Fruit fly (Drosophila melanogaster) whole organism, embryonic: Measurements from ENCODE around the gene edin.

ENCODE experiments used
- Atf-2 ChIP-seq: fragments of 200-800 bp; sonication (Bioruptor generic); optimal IDR thresholded peaks from 2 replicates; lab custom pipeline; 2016; ENCODE audit warnings: missing biosample characterization, missing genetic modification characterization
- Awh ChIP-seq: fragments of 200-800 bp; sonication (Bioruptor generic); IDR thresholded peaks from 2 replicates; pipeline ENCODE4, ENCODE4 v1.3.6; 2022; ENCODE audit warnings: missing biosample characterization, missing genetic modification characterization
- B-H1 ChIP-seq: fragments of 200-800 bp; sonication (Bioruptor generic); IDR thresholded peaks from 3 replicates; pipeline ENCODE4 v1.3.6; 2022; ENCODE audit warnings: missing biosample characterization, missing genetic modification characterization
- BEAF-32 ChIP-seq: fragments of 200-800 bp; sonication (Bioruptor generic); optimal IDR thresholded peaks from 3 replicates; lab custom pipeline; 2017; ENCODE audit warnings: missing biosample characterization, missing genetic modification characterization, mild to moderate bottlenecking, moderate library complexity, missing genetic modification reagents
- CG10209 ChIP-seq: fragments of 200-800 bp; sonication (Bioruptor generic); optimal IDR thresholded peaks from 3 replicates; lab custom pipeline; 2017; ENCODE audit warnings: missing biosample characterization, mild to moderate bottlenecking, missing genetic modification characterization, missing genetic modification reagents
- CG11696 ChIP-seq: fragments of 200-800 bp; sonication (Bioruptor generic); IDR thresholded peaks from 2 replicates; pipeline ENCODE4 v1.3.6; 2022; ENCODE audit warnings: missing biosample characterization, missing genetic modification characterization
- CG12071 ChIP-seq: fragments of 200-800 bp; sonication (Bioruptor generic); optimal IDR thresholded peaks from 3 replicates; lab custom pipeline; 2018; ENCODE audit warnings: missing biosample characterization, mild to moderate bottlenecking, missing genetic modification characterization
- CG13287 ChIP-seq: fragments of 200-800 bp; sonication (Bioruptor generic); IDR thresholded peaks from 2 replicates; pipeline ENCODE4 v1.3.6; 2022; ENCODE audit warnings: missing biosample characterization, missing genetic modification characterization; ENCODE audit not compliant: partially characterized antibody
- CG13424 ChIP-seq: fragments of 200-800 bp; sonication (Bioruptor generic); optimal IDR thresholded peaks from 2 replicates; lab custom pipeline; 2019; ENCODE audit warnings: missing biosample characterization, mild to moderate bottlenecking, missing genetic modification characterization, moderate library complexity
- CG15011 ChIP-seq: fragments of 200-800 bp; sonication (Bioruptor generic); optimal IDR thresholded peaks from 3 replicates; lab custom pipeline; 2018; ENCODE audit warnings: missing biosample characterization, mild to moderate bottlenecking, missing genetic modification characterization
- CG1603 ChIP-seq: fragments of 200-800 bp; sonication (Bioruptor generic); optimal IDR thresholded peaks from 2 replicates; lab custom pipeline; 2019; ENCODE audit warnings: missing biosample characterization, mild to moderate bottlenecking, missing genetic modification characterization, moderate library complexity
- CG18599 ChIP-seq: fragments of 200-800 bp; sonication (Bioruptor generic); optimal IDR thresholded peaks from 3 replicates; lab custom pipeline; 2017; ENCODE audit warnings: missing biosample characterization, missing genetic modification characterization, mild to moderate bottlenecking, moderate library complexity, missing genetic modification reagents
- CG18619 ChIP-seq: fragments of 200-800 bp; sonication (Bioruptor generic); optimal IDR thresholded peaks from 3 replicates; lab custom pipeline; 2017; ENCODE audit warnings: missing biosample characterization, mild to moderate bottlenecking, missing genetic modification characterization
- CG2120 ChIP-seq: fragments of 200-800 bp; sonication (Bioruptor generic); optimal IDR thresholded peaks from 3 replicates; lab custom pipeline; 2016; ENCODE audit warnings: missing biosample characterization, missing genetic modification characterization
- CG32767 ChIP-seq: fragments of 200-800 bp; sonication (Bioruptor generic); IDR thresholded peaks from 2 replicates; pipeline ENCODE4 v1.3.6; 2022; ENCODE audit warnings: missing biosample characterization, missing genetic modification characterization
- CG3995 ChIP-seq: fragments of 200-800 bp; sonication (Bioruptor generic); optimal IDR thresholded peaks from 3 replicates; lab custom pipeline; 2016; ENCODE audit warnings: missing biosample characterization, missing genetic modification characterization
- CG42726 ChIP-seq: fragments of 200-800 bp; sonication (Bioruptor generic); IDR thresholded peaks from 2 replicates; pipeline ENCODE4 v1.3.6; 2022; ENCODE audit warnings: missing biosample characterization, missing genetic modification characterization; ENCODE audit not compliant: partially characterized antibody
- CG9727 ChIP-seq: fragments of 200-800 bp; sonication (Bioruptor generic); optimal IDR thresholded peaks from 3 replicates; lab custom pipeline; 2017; ENCODE audit warnings: missing biosample characterization, mild to moderate bottlenecking, missing genetic modification characterization
- CG9797 ChIP-seq: fragments of 200-800 bp; sonication (Bioruptor generic); optimal IDR thresholded peaks from 3 replicates; lab custom pipeline; 2018; ENCODE audit warnings: missing biosample characterization, mild to moderate bottlenecking, missing genetic modification characterization
- Chrac-16 ChIP-seq: fragments of 200-800 bp; sonication (Bioruptor generic); optimal IDR thresholded peaks from 3 replicates; lab custom pipeline; 2016; ENCODE audit warnings: missing biosample characterization, missing genetic modification characterization
- Dbx ChIP-seq: fragments of 200-800 bp; sonication (Bioruptor generic); IDR thresholded peaks from 3 replicates; pipeline ENCODE4 v1.3.6; 2022; ENCODE audit warnings: missing biosample characterization, missing genetic modification characterization
- Dek ChIP-seq: fragments of 200-800 bp; sonication (Bioruptor generic); optimal IDR thresholded peaks from 3 replicates; lab custom pipeline; 2019; ENCODE audit warnings: missing biosample characterization, mild to moderate bottlenecking, missing genetic modification characterization, moderate library complexity
- Dfd ChIP-seq, 2 experiments: fragments of >200 bp; optimal IDR thresholded peaks; 2 replicates each; lab custom pipeline; 2017; ENCODE audit warnings: missing biosample characterization in 2 of 2, missing genetic modification characterization in 2 of 2
- Elba2 ChIP-seq: fragments of 200-800 bp; sonication (Bioruptor generic); optimal IDR thresholded peaks from 3 replicates; lab custom pipeline; 2016; ENCODE audit warnings: missing biosample characterization, missing genetic modification characterization
- Ets97D ChIP-seq: fragments of 200-800 bp; sonication (Bioruptor generic); optimal IDR thresholded peaks from 3 replicates; lab custom pipeline; 2016; ENCODE audit warnings: missing biosample characterization, missing genetic modification characterization
- HLH4C ChIP-seq: fragments of 200-800 bp; sonication (Bioruptor generic); IDR thresholded peaks from 3 replicates; pipeline ENCODE4 v1.3.6; 2022; ENCODE audit warnings: missing biosample characterization, missing genetic modification characterization; ENCODE audit not compliant: partially characterized antibody
- Hr3 ChIP-seq: fragments of 200-800 bp; sonication (Bioruptor generic); optimal IDR thresholded peaks from 3 replicates; lab custom pipeline; 2016; ENCODE audit warnings: missing biosample characterization, missing genetic modification characterization
- Hr51 ChIP-seq, 2 experiments: fragments of 200-800 bp; sonication (Bioruptor generic); optimal IDR thresholded peaks; 2 replicates in 1 of 2; 3 replicates in 1 of 2; lab custom pipeline; 2016 to 2018; ENCODE audit warnings: missing biosample characterization in 2 of 2, missing genetic modification characterization in 2 of 2, mild to moderate bottlenecking in 1 of 2, moderate library complexity in 1 of 2
- Sry-β ChIP-seq: fragments of 200-800 bp; sonication (Bioruptor generic); optimal IDR thresholded peaks from 2 replicates; lab custom pipeline; 2018; ENCODE audit warnings: missing biosample characterization, mild to moderate bottlenecking, missing genetic modification characterization, moderate library complexity
- Stat92E ChIP-seq, 3 experiments: fragments of >200 bp in 2 of 3; fragments of 200-800 bp in 1 of 3; sonication (Bioruptor generic) in 1 of 3; optimal IDR thresholded peaks; 2 replicates each; lab custom pipeline; 2017 to 2019; ENCODE audit warnings: missing biosample characterization in 3 of 3, missing genetic modification characterization in 3 of 3, mild to moderate bottlenecking in 1 of 3, moderate library complexity in 1 of 3
- Taf1 ChIP-seq: fragments of 200-800 bp; sonication (Bioruptor generic); IDR thresholded peaks from 2 replicates; pipeline ENCODE4 v1.3.6; 2022; ENCODE audit warnings: missing biosample characterization, missing genetic modification characterization
- Trl ChIP-seq, 3 experiments: fragments of >200 bp in 2 of 3; fragments of 200-800 bp in 1 of 3; sonication (Bioruptor generic) in 1 of 3; optimal IDR thresholded peaks; 2 replicates in 1 of 3; 3 replicates in 2 of 3; lab custom pipeline; 2016 to 2017; ENCODE audit warnings: missing biosample characterization in 1 of 3, missing genetic modification characterization in 1 of 3
- Usf ChIP-seq: fragments of 200-800 bp; sonication (Bioruptor generic); optimal IDR thresholded peaks from 2 replicates; lab custom pipeline; 2017; ENCODE audit warnings: missing genotype, missing biosample characterization, missing genetic modification characterization
- YL-1 ChIP-seq: fragments of 200-800 bp; sonication (Bioruptor generic); optimal IDR thresholded peaks from 3 replicates; lab custom pipeline; 2017; ENCODE audit warnings: missing biosample characterization, mild to moderate bottlenecking, missing genetic modification characterization
- amos ChIP-seq: fragments of 200-800 bp; sonication (Bioruptor generic); IDR thresholded peaks from 2 replicates; pipeline ENCODE4 v1.3.6; 2022; ENCODE audit warnings: missing biosample characterization, missing genetic modification characterization; ENCODE audit not compliant: partially characterized antibody
- ara ChIP-seq: fragments of 200-800 bp; sonication (Bioruptor generic); IDR thresholded peaks from 2 replicates; pipeline ENCODE4 v1.3.6; 2022; ENCODE audit warnings: missing biosample characterization, missing genetic modification characterization
- cato ChIP-seq: fragments of 200-800 bp; sonication (Bioruptor generic); optimal IDR thresholded peaks from 2 replicates; lab custom pipeline; 2016; ENCODE audit warnings: missing biosample characterization, missing genetic modification characterization, borderline replicate concordance
- caup ChIP-seq: fragments of 200-800 bp; sonication (Bioruptor generic); optimal IDR thresholded peaks from 3 replicates; lab custom pipeline; 2017; ENCODE audit warnings: missing biosample characterization, mild to moderate bottlenecking, missing genetic modification characterization, moderate library complexity; ENCODE audit not compliant: severe bottlenecking
- dysf ChIP-seq: fragments of 200-800 bp; sonication (Bioruptor generic); IDR thresholded peaks from 3 replicates; pipeline ENCODE4 v1.3.6; 2022; ENCODE audit warnings: missing biosample characterization, missing genetic modification characterization
- h ChIP-seq: fragments of >200 bp; optimal IDR thresholded peaks from 2 replicates; lab custom pipeline; 2017
- inv ChIP-seq: fragments of 200-800 bp; sonication (Bioruptor generic); IDR thresholded peaks from 2 replicates; pipeline ENCODE4 v1.3.6; 2022; ENCODE audit warnings: missing biosample characterization, missing genetic modification characterization; ENCODE audit not compliant: partially characterized antibody
- oc ChIP-seq: fragments of 200-800 bp; sonication (Bioruptor generic); optimal IDR thresholded peaks from 2 replicates; lab custom pipeline; 2018; ENCODE audit warnings: missing biosample characterization, mild to moderate bottlenecking, missing genetic modification characterization, moderate library complexity
- pita ChIP-seq: fragments of 200-800 bp; sonication (Bioruptor generic); optimal IDR thresholded peaks from 2 replicates; lab custom pipeline; 2017; ENCODE audit warnings: missing biosample characterization, mild to moderate bottlenecking, missing genetic modification characterization
- sc ChIP-seq, 3 experiments: fragments of >200 bp in 2 of 3; fragments of 200-800 bp in 1 of 3; sonication (Bioruptor generic) in 1 of 3; optimal IDR thresholded peaks; 2 replicates in 2 of 3; 3 replicates in 1 of 3; lab custom pipeline; 2017; ENCODE audit warnings: mild to moderate bottlenecking in 1 of 3, missing biosample characterization in 1 of 3, missing genetic modification characterization in 1 of 3, missing genetic modification reagents in 1 of 3
- slp2 ChIP-seq: fragments of 200-800 bp; sonication (Bioruptor generic); optimal IDR thresholded peaks from 2 replicates; lab custom pipeline; 2016; ENCODE audit warnings: missing biosample characterization, missing genetic modification characterization
- sna ChIP-seq: fragments of 200-800 bp; sonication (Bioruptor generic); IDR thresholded peaks from 2 replicates; pipeline ENCODE4 v1.3.6; 2022; ENCODE audit warnings: missing biosample characterization, missing genetic modification characterization; ENCODE audit not compliant: partially characterized antibody
- sug ChIP-seq: fragments of 200-800 bp; optimal IDR thresholded peaks from 2 replicates; lab custom pipeline; 2019; ENCODE audit warnings: missing biosample characterization, mild to moderate bottlenecking, missing genetic modification characterization, moderate library complexity
- wdn ChIP-seq: fragments of 200-800 bp; sonication (Bioruptor generic); IDR thresholded peaks from 2 replicates; pipeline ENCODE4 v1.3.6; 2022; ENCODE audit warnings: missing biosample characterization, missing genetic modification characterization
- wek ChIP-seq: fragments of 200-800 bp; sonication (Bioruptor generic); optimal IDR thresholded peaks from 3 replicates; lab custom pipeline; 2018; ENCODE audit warnings: missing biosample characterization, mild to moderate bottlenecking, missing genetic modification characterization, moderate library complexity

The edin gene

DNA sequence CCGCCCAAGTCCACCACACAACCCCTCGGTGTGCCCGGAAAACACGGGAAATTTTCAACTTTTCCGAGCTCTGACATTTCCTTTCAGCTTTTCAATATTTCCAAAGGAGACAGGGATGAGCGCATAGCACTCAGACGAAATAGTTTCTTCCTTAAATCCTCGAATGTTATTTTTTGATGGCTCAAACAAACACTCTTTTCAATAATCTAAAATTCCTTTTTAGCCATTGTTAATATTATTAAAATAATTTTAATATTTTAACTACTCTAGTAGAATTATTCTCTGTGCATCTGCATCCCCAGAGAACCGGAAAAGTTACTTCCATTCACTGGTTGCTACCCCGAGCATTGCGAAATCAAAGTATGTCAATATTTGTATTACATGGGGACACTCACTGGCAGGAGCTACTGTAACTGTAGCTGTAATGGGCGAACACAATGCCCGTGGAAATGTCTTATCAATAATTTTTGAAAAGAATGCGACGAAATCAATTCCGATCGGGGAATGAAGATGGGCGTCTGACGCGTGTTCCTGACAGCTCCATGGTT lies 36.9 kb upstream of the edin start (continued):
- TF ChIP-seq Dfd (GFP tag; optimal IDR thresholded peaks at IDR 0.05; lab: Kevin White, UChicago) (no peak), HLH4C (GFP tag; lab: Robert Waterston, UW) (no peak), sug (tag; lab: Kevin White, UChicago) (no peak), Stat92E (GFP tag; optimal IDR thresholded peaks at IDR 0.05; lab: Kevin White, UChicago) (no peak), YL-1 (GFP tag; lab: Kevin White, UChicago) (no peak), h (no peak), CG18599 (peak; percentile 54), CG3995 (GFP tag; lab: Kevin White, UChicago) (no peak), CG9797 (no peak), Dek (tag; lab: Kevin White, UChicago) (no peak), Atf-2 (GFP tag; lab: Kevin White, UChicago) (no peak), CG18619 (no peak), dysf (GFP tag; lab: Robert Waterston, UW) (no peak), wek (GFP tag; lab: Kevin White, UChicago) (no peak), BEAF-32 (GFP tag; lab: Kevin White, UChicago) (no peak), sc (optimal IDR thresholded peaks at IDR 0.05; lab: Kevin White, UChicago) (no peak), sc (GFP tag; optimal IDR thresholded peaks at IDR 0.05; lab: Kevin White, UChicago) (no peak), CG42726 (no peak), Dbx (no peak), CG32767 (GFP tag; lab: Robert Waterston, UW) (no peak), Usf (GFP tag; lab: Kevin White, UChicago) (no peak), CG12071 (GFP tag; lab: Kevin White, UChicago) (no peak), Chrac-16 (no peak), Sry-β (GFP tag; lab: Kevin White, UChicago) (peak; percentile 31), Awh (GFP tag; lab: Robert Waterston, UW) (no peak), slp2 (GFP tag; lab: Kevin White, UChicago) (no peak), CG15011 (no peak), cato (no peak), CG13287 (GFP tag; lab: Robert Waterston, UW) (no peak), Taf1 (GFP tag; lab: Robert Waterston, UW) (no peak), pita (GFP tag; lab: Kevin White, UChicago) (no peak), caup (GFP tag; lab: Kevin White, UChicago) (no peak), CG10209 (GFP tag; lab: Kevin White, UChicago) (peak; percentile 37), ara (no peak), Trl (optimal IDR thresholded peaks at IDR 0.05; lab: Kevin White, UChicago) (no peak), Trl (GFP tag; optimal IDR thresholded peaks at IDR 0.05; lab: Kevin White, UChicago) (no peak), Elba2 (GFP tag; lab: Kevin White, UChicago) (no peak), CG13424 (tag; lab: Kevin White, UChicago) (no peak), amos (GFP tag; lab: Robert Waterston, UW) (no peak), wdn (no peak)

DNA sequence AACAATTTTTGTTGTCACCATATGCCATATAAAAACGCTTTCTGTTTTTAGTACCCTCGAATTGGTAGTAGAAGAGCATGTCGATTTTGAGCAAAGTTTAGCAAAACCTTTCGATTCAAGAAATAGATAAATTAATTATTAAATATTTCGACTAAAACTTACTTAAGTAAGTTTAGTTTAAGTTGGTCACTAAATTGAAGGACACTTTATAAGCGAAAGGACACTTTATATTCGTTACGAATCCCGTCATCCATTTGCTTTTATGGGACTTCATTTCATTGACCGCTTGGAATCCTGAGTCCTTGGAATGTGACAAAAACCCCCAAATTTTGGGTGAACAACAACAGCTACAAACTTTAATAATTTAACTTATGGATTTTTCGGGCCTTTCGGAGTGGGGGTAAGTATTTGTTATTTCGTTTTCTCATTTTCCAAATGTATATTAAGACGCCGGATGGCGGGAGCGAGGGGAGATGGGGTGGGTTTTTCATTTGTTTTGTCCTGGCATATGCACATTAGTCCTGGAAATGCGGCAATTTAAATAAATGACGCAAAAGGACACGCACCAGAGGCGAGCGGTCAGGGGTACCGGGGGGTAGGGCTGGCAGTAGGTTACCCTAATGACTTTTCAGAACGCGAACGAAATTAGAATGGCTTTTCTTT lies 35.7 kb upstream of the edin start:
- TF ChIP-seq B-H1 (peak; percentile 22; the same call in 1 of the 3 replicates), sna (GFP tag; lab: Robert Waterston, UW) (no peak), CG11696 (0 out of 2 replicates have a peak, but pooled peaks have one; percentile 19), CG2120 (GFP tag; lab: Kevin White, UChicago) (peak; percentile 42), sug (tag; lab: Kevin White, UChicago) (no peak), CG9727 (GFP tag; lab: Kevin White, UChicago) (peak; percentile 26), CG1603 (tag; lab: Kevin White, UChicago) (peak; percentile 16), Hr3 (GFP tag; lab: Kevin White, UChicago) (peak; percentile 21), inv (no peak), ara (no peak), oc (tag; lab: Kevin White, UChicago) (peak; percentile 15), Hr51 (GFP tag; optimal IDR thresholded peaks at IDR 0.05; lab: Kevin White, UChicago) (peak in 1 of 2 experiments; percentile 47), Ets97D (GFP tag; lab: Kevin White, UChicago) (no peak)
